Worm (Caenorhabditis elegans) whole organism, midembryonic: ENCODE data around the gene F41C3.7.

Experiments
- cog-1 ChIP-seq: sonication (generic microtip); optimal IDR thresholded peaks from 2 replicates; lab custom pipeline; 2016; ENCODE audit warnings: missing genetic modification characterization, missing compliant biosample characterization
- flt-1 ChIP-seq: fragments of 200-800 bp; sonication (Bioruptor generic); IDR thresholded peaks from 2 replicates; pipeline ENCODE4 v1.3.6; 2022; ENCODE audit warnings: missing genetic modification characterization, missing compliant biosample characterization
- klf-2 ChIP-seq: fragments of 200-800 bp; sonication (Bioruptor generic); conservative IDR thresholded peaks from 2 replicates; pipeline ENCODE4 v1.3.6; 2022; ENCODE audit warnings: missing genetic modification reagents, missing genetic modification characterization, missing compliant biosample characterization
- ztf-23 ChIP-seq: fragments of 200-800 bp; sonication (Bioruptor generic); IDR thresholded peaks from 2 replicates; pipeline ENCODE4 v1.3.6; 2022; ENCODE audit warnings: missing genetic modification reagents, missing genetic modification characterization, missing compliant biosample characterization

DNA sequence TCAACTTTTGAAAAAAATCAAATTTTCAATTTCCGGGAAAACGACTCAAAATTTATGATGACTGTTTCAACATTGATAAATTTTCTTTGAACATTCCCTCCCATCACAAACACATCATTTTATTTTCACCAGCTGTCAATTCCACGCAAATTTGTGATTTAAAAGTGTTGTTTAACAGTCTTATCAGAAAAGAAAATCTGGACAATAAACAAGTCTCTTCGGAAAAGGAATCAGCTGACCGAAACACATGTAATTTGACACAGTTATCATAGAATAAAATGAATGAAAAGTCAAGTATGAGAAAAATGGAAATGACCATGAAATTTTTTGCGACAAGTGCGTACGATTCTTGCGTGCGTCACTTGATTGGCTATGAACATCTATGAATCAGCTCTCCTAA is 39.3 kb downstream of the F41C3.7 start:
- TF ChIP-seq klf-2 (GFP tag; lab: Robert Waterston, UW) (no peak), flt-1 (no peak), cog-1 (tag; lab: Kevin White, UChicago) (no peak), ztf-23 (GFP tag; lab: Robert Waterston, UW) (no peak)
